Fruit fly (Drosophila melanogaster) whole organism, embryonic: ENCODE measurements around the gene CG12659.

Experiments used
- Atf3 ChIP-seq: fragments of 200-800 bp; sonication (Bioruptor generic); optimal IDR thresholded peaks from 3 replicates; lab custom pipeline; 2016; ENCODE audit warnings: missing biosample characterization, missing genetic modification characterization
- Atf6 ChIP-seq: fragments of 200-800 bp; sonication (Bioruptor generic); IDR thresholded peaks from 2 replicates; pipeline ENCODE4 v1.3.6; 2022; ENCODE audit warnings: missing biosample characterization, missing genetic modification characterization
- Awh ChIP-seq: fragments of 200-800 bp; sonication (Bioruptor generic); IDR thresholded peaks from 2 replicates; pipeline ENCODE4, ENCODE4 v1.3.6; 2022; ENCODE audit warnings: missing biosample characterization, missing genetic modification characterization
- Blimp-1 ChIP-seq: fragments of 200-800 bp; sonication (Bioruptor generic); optimal IDR thresholded peaks from 3 replicates; lab custom pipeline; 2018; ENCODE audit warnings: missing biosample characterization, missing genetic modification characterization, mild to moderate bottlenecking, moderate library complexity, missing genetic modification reagents
- CG10654 ChIP-seq: fragments of 200-800 bp; sonication (Bioruptor generic); optimal IDR thresholded peaks from 2 replicates; lab custom pipeline; 2016; ENCODE audit warnings: missing biosample characterization, missing genetic modification characterization
- CG10959 ChIP-seq: fragments of 200-800 bp; sonication (Bioruptor generic); IDR thresholded peaks from 2 replicates; pipeline ENCODE4 v1.3.6; 2022; ENCODE audit warnings: missing biosample characterization, missing genetic modification characterization
- CG11093 ChIP-seq: fragments of 200-800 bp; sonication (Bioruptor generic); IDR thresholded peaks from 3 replicates; pipeline ENCODE4 v1.3.6; 2022; ENCODE audit warnings: missing biosample characterization, missing genetic modification characterization
- CG11695 ChIP-seq: fragments of 200-800 bp; sonication (Bioruptor generic); IDR thresholded peaks from 3 replicates; pipeline ENCODE4 v1.3.6; 2022; ENCODE audit warnings: missing biosample characterization, missing genetic modification characterization
- CG12219 ChIP-seq: fragments of 200-800 bp; sonication (Bioruptor generic); optimal IDR thresholded peaks from 3 replicates; lab custom pipeline; 2018; ENCODE audit warnings: missing biosample characterization, mild to moderate bottlenecking, missing genetic modification characterization
- CG14050 ChIP-seq: fragments of 200-800 bp; sonication (Bioruptor generic); IDR thresholded peaks from 3 replicates; pipeline ENCODE4 v1.3.6; 2022; ENCODE audit warnings: missing biosample characterization, missing genetic modification characterization
- CG17829 ChIP-seq: fragments of 200-800 bp; optimal IDR thresholded peaks from 2 replicates; lab custom pipeline; 2019; ENCODE audit warnings: missing biosample characterization, mild to moderate bottlenecking, missing genetic modification characterization, moderate library complexity
- CG18476 ChIP-seq: fragments of 200-800 bp; sonication (Bioruptor generic); optimal IDR thresholded peaks from 2 replicates; lab custom pipeline; 2016; ENCODE audit warnings: missing biosample characterization, mild to moderate bottlenecking, missing genetic modification characterization
- CG2712 ChIP-seq: fragments of 200-800 bp; optimal IDR thresholded peaks from 3 replicates; lab custom pipeline; 2019; ENCODE audit warnings: missing biosample characterization, mild to moderate bottlenecking, missing genetic modification characterization, moderate library complexity
- CG3163 ChIP-seq: fragments of 200-800 bp; sonication (Bioruptor generic); optimal IDR thresholded peaks from 3 replicates; lab custom pipeline; 2016; ENCODE audit warnings: missing biosample characterization, missing genetic modification characterization
- CG3281 ChIP-seq: fragments of 200-800 bp; sonication (Bioruptor generic); optimal IDR thresholded peaks from 3 replicates; lab custom pipeline; 2017; ENCODE audit warnings: missing biosample characterization, mild to moderate bottlenecking, missing genetic modification characterization
- CG3726 ChIP-seq: fragments of 200-800 bp; sonication (Bioruptor generic); IDR thresholded peaks from 3 replicates; pipeline ENCODE4, ENCODE4 v1.3.6; 2022; ENCODE audit warnings: missing biosample characterization, missing genetic modification characterization
- CG5953 ChIP-seq: fragments of 200-800 bp; sonication (Bioruptor generic); IDR thresholded peaks from 2 replicates; pipeline ENCODE4 v1.3.6; 2022; ENCODE audit warnings: missing biosample characterization, missing genetic modification characterization
- CG6683 ChIP-seq: fragments of 200-800 bp; sonication (Bioruptor generic); optimal IDR thresholded peaks from 2 replicates; lab custom pipeline; 2017; ENCODE audit warnings: missing biosample characterization, mild to moderate bottlenecking, missing genetic modification characterization, missing genetic modification reagents
- CG6813 ChIP-seq: fragments of 200-800 bp; sonication (Bioruptor generic); optimal IDR thresholded peaks from 2 replicates; lab custom pipeline; 2017; ENCODE audit warnings: missing biosample characterization, missing genetic modification characterization, mild to moderate bottlenecking, moderate library complexity, missing genetic modification reagents
- CG7963 ChIP-seq: fragments of 200-800 bp; sonication (Bioruptor generic); IDR thresholded peaks from 3 replicates; pipeline ENCODE4 v1.3.6; 2022; ENCODE audit warnings: missing biosample characterization, missing genetic modification characterization; ENCODE audit not compliant: partially characterized antibody
- CG8359 ChIP-seq: fragments of 200-800 bp; sonication (Bioruptor generic); optimal IDR thresholded peaks from 2 replicates; lab custom pipeline; 2017; ENCODE audit warnings: missing biosample characterization, mild to moderate bottlenecking, missing genetic modification characterization, borderline replicate concordance
- CG8765 ChIP-seq: fragments of 200-800 bp; sonication (Bioruptor generic); IDR thresholded peaks from 2 replicates; pipeline ENCODE4 v1.3.6; 2022; ENCODE audit warnings: missing biosample characterization, missing genetic modification characterization
- CG9932 ChIP-seq: fragments of 200-800 bp; sonication (Bioruptor generic); IDR thresholded peaks from 2 replicates; pipeline ENCODE4 v1.3.6; 2022; ENCODE audit warnings: missing biosample characterization, missing genetic modification characterization
- E2f2 ChIP-seq: fragments of 200-800 bp; sonication (Bioruptor generic); IDR thresholded peaks from 2 replicates; pipeline ENCODE4 v1.3.6; 2022; ENCODE audit warnings: missing biosample characterization, missing genetic modification characterization
- H2.0 ChIP-seq: fragments of 200-800 bp; sonication (Bioruptor generic); IDR thresholded peaks from 2 replicates; pipeline ENCODE4 v1.3.6; 2022; ENCODE audit warnings: missing biosample characterization, missing genetic modification characterization
- HmgZ ChIP-seq: fragments of 200-800 bp; sonication (Bioruptor generic); optimal IDR thresholded peaks from 2 replicates; lab custom pipeline; 2018; ENCODE audit warnings: missing biosample characterization, mild to moderate bottlenecking, missing genetic modification characterization
- Hmr ChIP-seq: fragments of 200-800 bp; sonication (Bioruptor generic); optimal IDR thresholded peaks from 3 replicates; lab custom pipeline; 2017; ENCODE audit warnings: mild to moderate bottlenecking, missing biosample characterization, missing genetic modification reagents, missing genetic modification characterization
- Hr51 ChIP-seq, 2 experiments: fragments of 200-800 bp; sonication (Bioruptor generic); optimal IDR thresholded peaks; 2 replicates in 1 of 2; 3 replicates in 1 of 2; lab custom pipeline; 2016 to 2018; ENCODE audit warnings: missing biosample characterization in 2 of 2, missing genetic modification characterization in 2 of 2, mild to moderate bottlenecking in 1 of 2, moderate library complexity in 1 of 2
- Mad ChIP-seq: fragments of 200-800 bp; sonication (Bioruptor generic); optimal IDR thresholded peaks from 2 replicates; lab custom pipeline; 2016; ENCODE audit warnings: missing biosample characterization, missing genetic modification characterization
- Nf-YA ChIP-seq: fragments of 200-800 bp; sonication (Bioruptor generic); IDR thresholded peaks from 2 replicates; pipeline ENCODE4 v1.3.6; 2022; ENCODE audit warnings: missing biosample characterization, missing genetic modification characterization
- Nf-YB ChIP-seq: fragments of 200-800 bp; sonication (Bioruptor generic); optimal IDR thresholded peaks from 3 replicates; lab custom pipeline; 2019; ENCODE audit warnings: missing biosample characterization, mild to moderate bottlenecking, missing genetic modification characterization, moderate library complexity
- Nf-YC ChIP-seq: fragments of 200-800 bp; optimal IDR thresholded peaks from 3 replicates; lab custom pipeline; 2019; ENCODE audit warnings: missing biosample characterization, mild to moderate bottlenecking, missing genetic modification characterization, moderate library complexity
- Rfx ChIP-seq: fragments of 200-800 bp; sonication (Bioruptor generic); IDR thresholded peaks from 2 replicates; pipeline ENCODE4 v1.3.6; 2022; ENCODE audit warnings: missing biosample characterization, missing genetic modification characterization
- Sin3A ChIP-seq: fragments of >200 bp; optimal IDR thresholded peaks from 2 replicates; lab custom pipeline; 2018
- Spps ChIP-seq: fragments of 200-800 bp; sonication (Bioruptor generic); optimal IDR thresholded peaks from 2 replicates; lab custom pipeline; 2018; ENCODE audit warnings: missing biosample characterization, mild to moderate bottlenecking, missing genetic modification characterization
- Taf1 ChIP-seq: fragments of 200-800 bp; sonication (Bioruptor generic); IDR thresholded peaks from 2 replicates; pipeline ENCODE4 v1.3.6; 2022; ENCODE audit warnings: missing biosample characterization, missing genetic modification characterization
- Trl ChIP-seq, 3 experiments: fragments of >200 bp in 2 of 3; fragments of 200-800 bp in 1 of 3; sonication (Bioruptor generic) in 1 of 3; optimal IDR thresholded peaks; 2 replicates in 1 of 3; 3 replicates in 2 of 3; lab custom pipeline; 2016 to 2017; ENCODE audit warnings: missing biosample characterization in 1 of 3, missing genetic modification characterization in 1 of 3
- abd-A ChIP-seq: fragments of 200-800 bp; sonication (Bioruptor generic); optimal IDR thresholded peaks from 3 replicates; lab custom pipeline; 2019; ENCODE audit warnings: missing biosample characterization, mild to moderate bottlenecking, missing genetic modification characterization, moderate library complexity
- ci ChIP-seq: fragments of 200-800 bp; sonication (Bioruptor generic); IDR thresholded peaks from 3 replicates; pipeline ENCODE4 v1.3.6; 2022; ENCODE audit warnings: missing biosample characterization, missing genetic modification characterization
- dm ChIP-seq: fragments of 200-800 bp; sonication (Bioruptor generic); optimal IDR thresholded peaks from 3 replicates; lab custom pipeline; 2016; ENCODE audit warnings: missing biosample characterization, missing genetic modification characterization
- dmrt11E ChIP-seq: fragments of 200-800 bp; sonication (Bioruptor generic); optimal IDR thresholded peaks from 3 replicates; lab custom pipeline; 2018; ENCODE audit warnings: missing biosample characterization, mild to moderate bottlenecking, missing genetic modification characterization, moderate library complexity
- fd3F ChIP-seq: fragments of 200-800 bp; sonication (Bioruptor generic); optimal IDR thresholded peaks from 2 replicates; lab custom pipeline; 2018; ENCODE audit warnings: missing biosample characterization, mild to moderate bottlenecking, missing genetic modification characterization, moderate library complexity
- gcm2 ChIP-seq: fragments of 200-800 bp; sonication (Bioruptor generic); optimal IDR thresholded peaks from 2 replicates; lab custom pipeline; 2016; ENCODE audit warnings: missing biosample characterization, missing genetic modification characterization
- hth ChIP-seq: fragments of >200 bp; optimal IDR thresholded peaks from 2 replicates; lab custom pipeline; 2017; ENCODE audit warnings: inconsistent platforms
- knrl ChIP-seq: fragments of 200-800 bp; sonication (Bioruptor generic); IDR thresholded peaks from 3 replicates; pipeline ENCODE4 v1.3.6; 2022; ENCODE audit warnings: missing biosample characterization, missing genetic modification characterization; ENCODE audit not compliant: partially characterized antibody
- mirr ChIP-seq: fragments of 200-800 bp; sonication (Bioruptor generic); optimal IDR thresholded peaks from 3 replicates; lab custom pipeline; 2018; ENCODE audit warnings: missing biosample characterization, mild to moderate bottlenecking, missing genetic modification characterization
- seq ChIP-seq: fragments of 200-800 bp; sonication (Bioruptor generic); IDR thresholded peaks from 2 replicates; pipeline ENCODE4 v1.3.6; 2022; ENCODE audit warnings: missing biosample characterization, missing genetic modification characterization
- sisA ChIP-seq: fragments of 200-800 bp; sonication (Bioruptor generic); IDR thresholded peaks from 2 replicates; pipeline ENCODE4 v1.3.6; 2022; ENCODE audit warnings: missing biosample characterization, missing genetic modification characterization
- sna ChIP-seq: fragments of 200-800 bp; sonication (Bioruptor generic); IDR thresholded peaks from 2 replicates; pipeline ENCODE4 v1.3.6; 2022; ENCODE audit warnings: missing biosample characterization, missing genetic modification characterization; ENCODE audit not compliant: partially characterized antibody
- stwl ChIP-seq: fragments of 200-800 bp; sonication (Bioruptor generic); optimal IDR thresholded peaks from 3 replicates; lab custom pipeline; 2018; ENCODE audit warnings: missing biosample characterization, mild to moderate bottlenecking, missing genetic modification characterization, moderate library complexity
- zen ChIP-seq: fragments of 200-800 bp; sonication (Bioruptor generic); optimal IDR thresholded peaks from 3 replicates; lab custom pipeline; 2018; ENCODE audit warnings: missing biosample characterization, mild to moderate bottlenecking, missing genetic modification characterization, moderate library complexity

CG12659 gene

dm6 chrX:8624867-8625266, 33.3 kb upstream of the CG12659 start (continued):
- TF ChIP-seq Blimp-1 (GFP tag; lab: Kevin White, UChicago) (no peak), CG3281 (GFP tag; lab: Kevin White, UChicago) (no peak), E2f2 (peak; percentile 14; the same call in 1 of the 2 replicates), fd3F (no peak), CG3726 (GFP tag; lab: Robert Waterston, UW) (no peak), Hr51 (GFP tag; optimal IDR thresholded peaks at IDR 0.05; lab: Kevin White, UChicago) (no peak), mirr (GFP tag; lab: Kevin White, UChicago) (peak; percentile 27), hth (lab: Kevin White, UChicago) (no peak), abd-A (peak; percentile 92), Spps (peak; percentile 6), CG8765 (no peak), CG10959 (GFP tag; lab: Robert Waterston, UW) (no peak), Nf-YA (GFP tag; lab: Robert Waterston, UW) (peak; percentile 52), stwl (tag; lab: Kevin White, UChicago) (peak; percentile 18), CG12219 (GFP tag; lab: Kevin White, UChicago) (peak; percentile 7), Mad (GFP tag; lab: Kevin White, UChicago) (no peak), sisA (GFP tag; lab: Robert Waterston, UW) (no peak), H2.0 (GFP tag; lab: Robert Waterston, UW) (no peak), Atf3 (no peak), Hmr (GFP tag; lab: Kevin White, UChicago) (no peak), CG9932 (no peak), Rfx (GFP tag; lab: Robert Waterston, UW) (0 out of 2 replicates have a peak, but pooled peaks have one; percentile 8), sna (GFP tag; lab: Robert Waterston, UW) (0 out of 2 replicates have a peak, but pooled peaks have one; percentile 35), CG10654 (GFP tag; lab: Kevin White, UChicago) (no peak), gcm2 (GFP tag; lab: Kevin White, UChicago) (no peak), Atf6 (GFP tag; lab: Robert Waterston, UW) (no peak), dm (no peak), CG14050 (GFP tag; lab: Robert Waterston, UW) (no peak), Taf1 (no peak), CG17829 (tag; lab: Kevin White, UChicago) (peak; percentile 35), CG6813 (GFP tag; lab: Kevin White, UChicago) (no peak), zen (peak; percentile 60), seq (GFP tag; lab: Robert Waterston, UW) (peak; percentile 59; the same call in 1 of the 2 replicates), knrl (GFP tag; lab: Robert Waterston, UW) (0 out of 3 replicates have a peak, but pooled peaks have one; percentile 5), CG7963 (no peak), Awh (GFP tag; lab: Robert Waterston, UW) (no peak), Trl (optimal IDR thresholded peaks at IDR 0.05; lab: Kevin White, UChicago) (peak in 1 of 2 experiments; percentile 4), Trl (GFP tag; optimal IDR thresholded peaks at IDR 0.05; lab: Kevin White, UChicago) (no peak), dmrt11E (no peak), CG3163 (peak; percentile 3), HmgZ (peak; percentile 60), CG6683 (GFP tag; lab: Kevin White, UChicago) (no peak), CG18476 (GFP tag; lab: Kevin White, UChicago) (no peak), CG2712 (tag; lab: Kevin White, UChicago) (peak; percentile 24), CG11093 (no peak), CG5953 (GFP tag; lab: Robert Waterston, UW) (no peak), CG8359 (GFP tag; lab: Kevin White, UChicago) (no peak), CG11695 (0 out of 3 replicates have a peak, but pooled peaks have one; percentile 43), Nf-YB (GFP tag; lab: Kevin White, UChicago) (peak; percentile 97), Sin3A (lab: Kevin White, UChicago) (no peak), Nf-YC (tag; lab: Kevin White, UChicago) (peak; percentile 99), ci (GFP tag; lab: Robert Waterston, UW) (0 out of 3 replicates have a peak, but pooled peaks have one; percentile 57)
